Fruit fly (Drosophila melanogaster): ENCODE data around the gene Roc1b.

Roc1b gene

DNA sequence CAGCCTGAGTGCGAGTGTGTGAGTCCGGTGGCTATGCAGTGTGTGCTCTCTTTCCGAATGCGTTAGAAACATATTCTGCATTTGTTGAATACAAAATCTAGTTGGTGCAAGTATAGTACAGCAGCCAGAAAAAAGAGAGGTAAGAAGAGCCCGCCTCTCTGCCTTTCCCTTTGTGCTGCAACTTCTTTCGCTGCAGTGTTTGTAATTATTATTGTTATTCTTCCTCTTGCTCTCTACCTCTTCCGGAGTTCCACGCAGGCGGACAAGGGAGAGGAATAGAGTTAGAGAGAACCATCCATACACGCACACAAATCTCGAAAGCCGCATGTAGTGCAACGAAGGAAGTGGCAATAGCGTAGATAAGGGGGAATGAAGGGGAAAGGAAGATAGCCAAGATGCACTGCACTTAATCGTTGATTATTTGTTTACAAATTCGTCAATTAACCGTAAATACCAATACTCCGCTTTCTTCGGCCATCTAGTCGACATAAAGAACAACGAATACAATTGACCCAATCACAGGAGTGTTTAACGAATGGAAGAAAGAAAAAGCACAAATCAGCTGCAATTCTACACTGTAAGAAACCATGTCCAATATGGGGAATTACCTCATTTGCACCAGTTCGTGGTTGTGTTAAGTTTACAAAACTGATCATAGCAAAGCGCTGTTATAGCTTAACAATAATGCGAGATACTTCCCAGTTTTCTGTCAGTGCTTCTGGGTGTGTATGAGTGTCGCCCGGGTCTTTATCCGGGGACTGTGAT is 10.0 kb upstream of the Roc1b start:
- TF ChIP-seq Pif1A (GFP tag; optimal IDR thresholded peaks at IDR 0.05) (peak; percentile 90), CG8301 (tag; optimal IDR thresholded peaks at IDR 0.05) (peak; percentile 92), CG17806 (tag; optimal IDR thresholded peaks at IDR 0.05) (peak; percentile 84), Snoo (tag; optimal IDR thresholded peaks at IDR 0.05) (peak; percentile 76), D1 (tag; optimal IDR thresholded peaks at IDR 0.05) (peak; percentile 36), CG12605 (GFP tag; IDR thresholded peaks at IDR 0.05) (peak; percentile 83), CG14655 (GFP tag; optimal IDR thresholded peaks at IDR 0.05) (peak; percentile 95), fd96Ca (GFP tag; IDR thresholded peaks at IDR 0.05) (peak; percentile 91), CG15710 (tag; optimal IDR thresholded peaks at IDR 0.05) (peak; percentile 82), CG9948 (tag; optimal IDR thresholded peaks at IDR 0.05) (peak; percentile 82), gl (tag; optimal IDR thresholded peaks at IDR 0.05) (peak; percentile 72), CG32121 (GFP tag; IDR thresholded peaks at IDR 0.05) (peak; percentile 90), EcR (GFP tag; optimal IDR thresholded peaks at IDR 0.05) (peak; percentile 55), Pif1B (GFP tag; optimal IDR thresholded peaks at IDR 0.05) (peak; percentile 86), rn (GFP tag; IDR thresholded peaks at IDR 0.05) (peak; percentile 87), CG34367 (tag; optimal IDR thresholded peaks at IDR 0.05) (peak; percentile 81), CG8159 (tag; optimal IDR thresholded peaks at IDR 0.05) (peak; percentile 83), CG10348 (GFP tag; IDR thresholded peaks at IDR 0.05) (0 out of 2 replicates have a peak, but pooled peaks have one; percentile 39), CG4496 (GFP tag; IDR thresholded peaks at IDR 0.05) (peak; percentile 92), Ets98B (GFP tag; IDR thresholded peaks at IDR 0.05) (peak; percentile 93), CG13204 (GFP tag; optimal IDR thresholded peaks at IDR 0.05) (peak; percentile 53)

DNA sequence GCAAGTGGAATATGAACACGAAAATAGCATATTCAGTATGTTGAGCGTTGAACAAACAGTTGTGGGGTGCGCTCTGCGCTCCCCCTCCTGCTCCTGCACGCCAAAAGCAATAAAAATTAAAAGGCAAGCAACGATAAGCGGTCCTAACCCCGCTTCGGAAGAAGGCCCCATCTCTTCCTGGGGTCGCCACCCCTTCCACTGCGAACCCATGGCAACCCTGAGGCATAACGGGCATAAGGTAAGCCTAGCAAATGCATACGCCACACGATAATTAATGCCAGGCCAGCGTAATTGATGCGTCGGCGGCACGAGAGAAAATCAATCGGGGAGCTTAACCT is 9.4 kb upstream of the Roc1b start:
- TF ChIP-seq CG12605 (GFP tag; IDR thresholded peaks at IDR 0.05) (no peak), CG4496 (GFP tag; IDR thresholded peaks at IDR 0.05) (no peak), CG17806 (tag; optimal IDR thresholded peaks at IDR 0.05) (no peak), EcR (GFP tag; optimal IDR thresholded peaks at IDR 0.05) (no peak), CG14655 (GFP tag; optimal IDR thresholded peaks at IDR 0.05) (no peak), CG8159 (tag; optimal IDR thresholded peaks at IDR 0.05) (no peak), CG32121 (GFP tag; IDR thresholded peaks at IDR 0.05) (no peak), Pif1B (GFP tag; optimal IDR thresholded peaks at IDR 0.05) (no peak), CG9948 (tag; optimal IDR thresholded peaks at IDR 0.05) (no peak), D1 (tag; optimal IDR thresholded peaks at IDR 0.05) (no peak)

- TF ChIP-seq CG34367 (tag; optimal IDR thresholded peaks at IDR 0.05): no peak
- no peak for TF ChIP-seq CG8301 (tag; optimal IDR thresholded peaks at IDR 0.05)
- no peak for TF ChIP-seq CG14655 (GFP tag; optimal IDR thresholded peaks at IDR 0.05)
- no peak for TF ChIP-seq D1 (tag; optimal IDR thresholded peaks at IDR 0.05)
- TF ChIP-seq CG13204 (GFP tag; optimal IDR thresholded peaks at IDR 0.05): no peak
- TF ChIP-seq CG32121 (GFP tag; IDR thresholded peaks at IDR 0.05): no peak
Measured at dm6 chr3L:349751-350150, 8.0 kb upstream of the Roc1b start.

dm6 chr3L:350651-351228 is 7.0 kb upstream of the Roc1b start:
- TF ChIP-seq CG32121 (GFP tag; IDR thresholded peaks at IDR 0.05): peak; percentile 82
- TF ChIP-seq Ets98B (GFP tag; IDR thresholded peaks at IDR 0.05): peak; percentile 63
- no peak for TF ChIP-seq Pif1A (GFP tag; optimal IDR thresholded peaks at IDR 0.05)
- peak; percentile 72 for TF ChIP-seq CG12605 (GFP tag; IDR thresholded peaks at IDR 0.05)
- TF ChIP-seq CG15710 (tag; optimal IDR thresholded peaks at IDR 0.05): peak; percentile 8
- peak; percentile 39; the same call in 1 of the 2 replicates for TF ChIP-seq rn (GFP tag; IDR thresholded peaks at IDR 0.05)
- TF ChIP-seq CG10348 (GFP tag; IDR thresholded peaks at IDR 0.05): no peak
- peak; percentile 50 for TF ChIP-seq CG17806 (tag; optimal IDR thresholded peaks at IDR 0.05)
- TF ChIP-seq CG9948 (tag; optimal IDR thresholded peaks at IDR 0.05): peak; percentile 71
- TF ChIP-seq CG4496 (GFP tag; IDR thresholded peaks at IDR 0.05): peak; percentile 82

- TF ChIP-seq rn (GFP tag; IDR thresholded peaks at IDR 0.05) (no peak), CG12605 (GFP tag; IDR thresholded peaks at IDR 0.05) (no peak), CG17806 (tag; optimal IDR thresholded peaks at IDR 0.05) (no peak)
Measured at dm6 chr3L:356016-356472, 1.7 kb upstream of the Roc1b start, which contains the start of gene CG1231. CG1231 (plus strand) TSS chr3L:356422.

- no peak for TF ChIP-seq CG34367 (tag; optimal IDR thresholded peaks at IDR 0.05)
- TF ChIP-seq CG32121 (GFP tag; IDR thresholded peaks at IDR 0.05): peak; percentile 27; the same call in 1 of the 2 replicates
Measured at dm6 chr3L:361201-361600, 3.4 kb downstream of the Roc1b start, which contains the start of the genes Cdc5 and CG1233. Cdc5 (minus strand) TSS chr3L:361383. CG1233 (plus strand) TSS chr3L:361472.

- no peak for TF ChIP-seq CG8159 (tag; optimal IDR thresholded peaks at IDR 0.05)
- no peak for TF ChIP-seq EcR (GFP tag; optimal IDR thresholded peaks at IDR 0.05)
- no peak for TF ChIP-seq CG8301 (tag; optimal IDR thresholded peaks at IDR 0.05)
- no peak for TF ChIP-seq Ets98B (GFP tag; IDR thresholded peaks at IDR 0.05)
- no peak for TF ChIP-seq CG15710 (tag; optimal IDR thresholded peaks at IDR 0.05)
- no peak for TF ChIP-seq fd96Ca (GFP tag; IDR thresholded peaks at IDR 0.05)
- TF ChIP-seq Snoo (tag; optimal IDR thresholded peaks at IDR 0.05): no peak
- no peak for TF ChIP-seq CG10348 (GFP tag; IDR thresholded peaks at IDR 0.05)
- no peak for TF ChIP-seq Pif1B (GFP tag; optimal IDR thresholded peaks at IDR 0.05)
Measured at dm6 chr3L:366337-366736, 8.6 kb downstream of the Roc1b start, which contains the start of gene CG13884. CG13884 (minus strand) TSS chr3L:366437.
